Fruit fly (Drosophila melanogaster) whole organism, embryonic: ENCODE results near the gene Ilp5.

Experiments
- Abd-B ChIP-seq: fragments of 200-800 bp; sonication (Bioruptor generic); optimal IDR thresholded peaks from 2 replicates; lab custom pipeline; 2018; ENCODE audit warnings: missing biosample characterization, mild to moderate bottlenecking, missing genetic modification characterization, moderate library complexity
- Blimp-1 ChIP-seq: fragments of 200-800 bp; sonication (Bioruptor generic); optimal IDR thresholded peaks from 3 replicates; lab custom pipeline; 2018; ENCODE audit warnings: missing biosample characterization, missing genetic modification characterization, mild to moderate bottlenecking, moderate library complexity, missing genetic modification reagents
- Bteb2 ChIP-seq: fragments of 200-800 bp; sonication (Bioruptor generic); optimal IDR thresholded peaks from 2 replicates; lab custom pipeline; 2016; ENCODE audit warnings: missing biosample characterization, missing genetic modification characterization
- CG10565 ChIP-seq: fragments of 200-800 bp; sonication (Bioruptor generic); optimal IDR thresholded peaks from 3 replicates; lab custom pipeline; 2016; ENCODE audit warnings: missing biosample characterization, mild to moderate bottlenecking, missing genetic modification characterization
- CG10979 ChIP-seq: fragments of 200-800 bp; sonication (Bioruptor generic); optimal IDR thresholded peaks from 2 replicates; lab custom pipeline; 2018; ENCODE audit warnings: missing biosample characterization, mild to moderate bottlenecking, missing genetic modification characterization, moderate library complexity
- CG11093 ChIP-seq: fragments of 200-800 bp; sonication (Bioruptor generic); IDR thresholded peaks from 3 replicates; pipeline ENCODE4 v1.3.6; 2022; ENCODE audit warnings: missing biosample characterization, missing genetic modification characterization
- CG12104 ChIP-seq: fragments of 200-800 bp; sonication (Bioruptor generic); optimal IDR thresholded peaks from 3 replicates; lab custom pipeline; 2016; ENCODE audit warnings: missing biosample characterization, missing genetic modification characterization
- CG13123 ChIP-seq: fragments of 200-800 bp; sonication (Bioruptor generic); optimal IDR thresholded peaks from 2 replicates; lab custom pipeline; 2016; ENCODE audit warnings: missing biosample characterization, missing genetic modification characterization
- CG13894 ChIP-seq: fragments of 200-800 bp; sonication (Bioruptor generic); optimal IDR thresholded peaks from 3 replicates; lab custom pipeline; 2018; ENCODE audit warnings: missing biosample characterization, mild to moderate bottlenecking, missing genetic modification characterization, moderate library complexity
- CG14710 ChIP-seq: fragments of 200-800 bp; sonication (Bioruptor generic); optimal IDR thresholded peaks from 3 replicates; lab custom pipeline; 2019; ENCODE audit warnings: missing biosample characterization, mild to moderate bottlenecking, missing genetic modification characterization, moderate library complexity
- CG14860 ChIP-seq: fragments of 200-800 bp; sonication (Bioruptor generic); IDR thresholded peaks from 3 replicates; pipeline ENCODE4 v1.3.6; 2022; ENCODE audit warnings: missing biosample characterization, missing genetic modification characterization; ENCODE audit not compliant: partially characterized antibody
- CG14965 ChIP-seq: fragments of 200-800 bp; sonication (Bioruptor generic); optimal IDR thresholded peaks from 2 replicates; lab custom pipeline; 2016; ENCODE audit warnings: missing biosample characterization, missing genetic modification characterization, borderline replicate concordance
- CG17186 ChIP-seq: fragments of 200-800 bp; sonication (Bioruptor generic); optimal IDR thresholded peaks from 3 replicates; lab custom pipeline; 2017; ENCODE audit warnings: missing biosample characterization, missing genetic modification reagents, missing genetic modification characterization
- CG1792 ChIP-seq: fragments of 200-800 bp; sonication (Bioruptor generic); optimal IDR thresholded peaks from 2 replicates; lab custom pipeline; 2016; ENCODE audit warnings: missing biosample characterization, missing genetic modification characterization
- CG2199 ChIP-seq: fragments of 200-800 bp; sonication (Bioruptor generic); IDR thresholded peaks from 3 replicates; pipeline ENCODE4 v1.3.6; 2022; ENCODE audit warnings: missing biosample characterization, missing genetic modification characterization
- CG30403 ChIP-seq: fragments of 200-800 bp; sonication (Bioruptor generic); optimal IDR thresholded peaks from 3 replicates; lab custom pipeline; 2016; ENCODE audit warnings: missing biosample characterization, missing genetic modification characterization
- CG3407 ChIP-seq: fragments of 200-800 bp; sonication (Bioruptor generic); optimal IDR thresholded peaks from 2 replicates; lab custom pipeline; 2018; ENCODE audit warnings: missing biosample characterization, mild to moderate bottlenecking, missing genetic modification characterization
- CG3838 ChIP-seq: fragments of 200-800 bp; sonication (Bioruptor generic); optimal IDR thresholded peaks from 3 replicates; lab custom pipeline; 2016; ENCODE audit warnings: missing biosample characterization, missing genetic modification characterization
- CG43689 ChIP-seq: fragments of 200-800 bp; sonication (Bioruptor generic); IDR thresholded peaks from 2 replicates; pipeline ENCODE4 v1.3.6; 2022; ENCODE audit warnings: missing biosample characterization, missing genetic modification characterization
- CG5245 ChIP-seq: fragments of 200-800 bp; sonication (Bioruptor generic); optimal IDR thresholded peaks from 3 replicates; lab custom pipeline; 2016; ENCODE audit warnings: missing biosample characterization, missing genetic modification characterization
- CG7372 ChIP-seq: fragments of 200-800 bp; sonication (Bioruptor generic); IDR thresholded peaks from 2 replicates; pipeline ENCODE4 v1.3.6; 2022; ENCODE audit warnings: missing biosample characterization, missing genetic modification characterization
- CG7745 ChIP-seq: fragments of 200-800 bp; sonication (Bioruptor generic); optimal IDR thresholded peaks from 2 replicates; lab custom pipeline; 2018; ENCODE audit warnings: missing biosample characterization, mild to moderate bottlenecking, missing genetic modification characterization, moderate library complexity
- CG7928 ChIP-seq: fragments of 200-800 bp; sonication (Bioruptor generic); optimal IDR thresholded peaks from 2 replicates; lab custom pipeline; 2017; ENCODE audit warnings: missing biosample characterization, mild to moderate bottlenecking, missing genetic modification characterization
- CkIIα-i1 ChIP-seq: fragments of 200-800 bp; sonication (Bioruptor generic); IDR thresholded peaks from 2 replicates; pipeline ENCODE4 v1.3.6; 2022; ENCODE audit warnings: missing biosample characterization, missing genetic modification characterization
- D19A ChIP-seq: fragments of 200-800 bp; optimal IDR thresholded peaks from 3 replicates; lab custom pipeline; 2019; ENCODE audit warnings: missing biosample characterization, mild to moderate bottlenecking, missing genetic modification characterization, moderate library complexity
- Dad ChIP-seq: fragments of 200-800 bp; sonication (Bioruptor generic); optimal IDR thresholded peaks from 3 replicates; lab custom pipeline; 2016; ENCODE audit warnings: missing biosample characterization, missing genetic modification characterization
- Dfd ChIP-seq, 2 experiments: fragments of >200 bp; optimal IDR thresholded peaks; 2 replicates each; lab custom pipeline; 2017; ENCODE audit warnings: missing biosample characterization in 2 of 2, missing genetic modification characterization in 2 of 2
- Drgx ChIP-seq: fragments of 200-800 bp; sonication (Bioruptor generic); IDR thresholded peaks from 2 replicates; pipeline ENCODE4 v1.3.6; 2022; ENCODE audit warnings: missing biosample characterization, missing genetic modification characterization
- Hand ChIP-seq: fragments of 200-800 bp; sonication (Bioruptor generic); optimal IDR thresholded peaks from 2 replicates; lab custom pipeline; 2017; ENCODE audit warnings: mild to moderate bottlenecking, missing biosample characterization, missing genetic modification reagents, missing genetic modification characterization
- Hr51 ChIP-seq, 2 experiments: fragments of 200-800 bp; sonication (Bioruptor generic); optimal IDR thresholded peaks; 2 replicates in 1 of 2; 3 replicates in 1 of 2; lab custom pipeline; 2016 to 2018; ENCODE audit warnings: missing biosample characterization in 2 of 2, missing genetic modification characterization in 2 of 2, mild to moderate bottlenecking in 1 of 2, moderate library complexity in 1 of 2
- Nf-YA ChIP-seq: fragments of 200-800 bp; sonication (Bioruptor generic); IDR thresholded peaks from 2 replicates; pipeline ENCODE4 v1.3.6; 2022; ENCODE audit warnings: missing biosample characterization, missing genetic modification characterization
- Oli ChIP-seq: fragments of 200-800 bp; sonication (Bioruptor generic); optimal IDR thresholded peaks from 2 replicates; lab custom pipeline; 2018; ENCODE audit warnings: missing biosample characterization, mild to moderate bottlenecking, missing genetic modification characterization, moderate library complexity
- Sin3A ChIP-seq: fragments of >200 bp; optimal IDR thresholded peaks from 2 replicates; lab custom pipeline; 2018
- Stat92E ChIP-seq, 3 experiments: fragments of >200 bp in 2 of 3; fragments of 200-800 bp in 1 of 3; sonication (Bioruptor generic) in 1 of 3; optimal IDR thresholded peaks; 2 replicates each; lab custom pipeline; 2017 to 2019; ENCODE audit warnings: missing biosample characterization in 3 of 3, missing genetic modification characterization in 3 of 3, mild to moderate bottlenecking in 1 of 3, moderate library complexity in 1 of 3
- Taf1 ChIP-seq: fragments of 200-800 bp; sonication (Bioruptor generic); IDR thresholded peaks from 2 replicates; pipeline ENCODE4 v1.3.6; 2022; ENCODE audit warnings: missing biosample characterization, missing genetic modification characterization
- Vsx1 ChIP-seq: fragments of 200-800 bp; sonication (Bioruptor generic); optimal IDR thresholded peaks from 2 replicates; lab custom pipeline; 2017; ENCODE audit warnings: missing biosample characterization, mild to moderate bottlenecking, missing genetic modification characterization, missing genetic modification reagents
- az2 ChIP-seq: fragments of 200-800 bp; sonication (Bioruptor generic); optimal IDR thresholded peaks from 3 replicates; lab custom pipeline; 2016; ENCODE audit warnings: missing biosample characterization, missing genetic modification characterization
- dati ChIP-seq: fragments of 200-800 bp; sonication (Bioruptor generic); IDR thresholded peaks from 2 replicates; pipeline ENCODE4 v1.3.6; 2022; ENCODE audit warnings: missing biosample characterization, missing genetic modification characterization
- fd3F ChIP-seq: fragments of 200-800 bp; sonication (Bioruptor generic); optimal IDR thresholded peaks from 2 replicates; lab custom pipeline; 2018; ENCODE audit warnings: missing biosample characterization, mild to moderate bottlenecking, missing genetic modification characterization, moderate library complexity
- fd64A ChIP-seq: fragments of 200-800 bp; sonication (Bioruptor generic); optimal IDR thresholded peaks from 3 replicates; lab custom pipeline; 2018; ENCODE audit warnings: missing biosample characterization, mild to moderate bottlenecking, missing genetic modification characterization
- grau ChIP-seq: fragments of 200-800 bp; optimal IDR thresholded peaks from 3 replicates; lab custom pipeline; 2019; ENCODE audit warnings: missing biosample characterization, mild to moderate bottlenecking, missing genetic modification characterization, moderate library complexity
- inv ChIP-seq: fragments of 200-800 bp; sonication (Bioruptor generic); IDR thresholded peaks from 2 replicates; pipeline ENCODE4 v1.3.6; 2022; ENCODE audit warnings: missing biosample characterization, missing genetic modification characterization; ENCODE audit not compliant: partially characterized antibody
- klu ChIP-seq: fragments of 200-800 bp; sonication (Bioruptor generic); IDR thresholded peaks from 2 replicates; pipeline ENCODE4 v1.3.6; 2022; ENCODE audit warnings: missing biosample characterization, missing genetic modification characterization
- luna ChIP-seq: fragments of 200-800 bp; sonication (Bioruptor generic); optimal IDR thresholded peaks from 2 replicates; lab custom pipeline; 2016; ENCODE audit warnings: missing biosample characterization, missing genetic modification characterization
- pita ChIP-seq: fragments of 200-800 bp; sonication (Bioruptor generic); optimal IDR thresholded peaks from 2 replicates; lab custom pipeline; 2017; ENCODE audit warnings: missing biosample characterization, mild to moderate bottlenecking, missing genetic modification characterization
- rib ChIP-seq: fragments of 200-800 bp; sonication (Bioruptor generic); IDR thresholded peaks from 2 replicates; pipeline ENCODE4 v1.3.6; 2022; ENCODE audit warnings: missing biosample characterization, missing genetic modification characterization
- run ChIP-seq: fragments of 200-800 bp; sonication (Bioruptor generic); optimal IDR thresholded peaks from 3 replicates; lab custom pipeline; 2018; ENCODE audit warnings: missing biosample characterization, mild to moderate bottlenecking, missing genetic modification characterization
- sisA ChIP-seq: fragments of 200-800 bp; sonication (Bioruptor generic); IDR thresholded peaks from 2 replicates; pipeline ENCODE4 v1.3.6; 2022; ENCODE audit warnings: missing biosample characterization, missing genetic modification characterization
- tup ChIP-seq: fragments of 200-800 bp; sonication (Bioruptor generic); optimal IDR thresholded peaks from 2 replicates; lab custom pipeline; 2016; ENCODE audit warnings: missing biosample characterization, mild to moderate bottlenecking, missing genetic modification characterization, moderate library complexity
- wdn ChIP-seq: fragments of 200-800 bp; sonication (Bioruptor generic); IDR thresholded peaks from 2 replicates; pipeline ENCODE4 v1.3.6; 2022; ENCODE audit warnings: missing biosample characterization, missing genetic modification characterization
- zf30C ChIP-seq: fragments of 200-800 bp; sonication (Bioruptor generic); optimal IDR thresholded peaks from 3 replicates; lab custom pipeline; 2018; ENCODE audit warnings: missing biosample characterization, mild to moderate bottlenecking, missing genetic modification characterization

Ilp5 gene

dm6 chr3L:9836524-9837047 is 12.9 kb upstream of the Ilp5 start, which contains the start of gene I-2 (continued):
- TF ChIP-seq Bteb2 (GFP tag; lab: Kevin White, UChicago) (no peak), CG5245 (no peak), CG30403 (GFP tag; lab: Kevin White, UChicago) (no peak), wdn (GFP tag; lab: Robert Waterston, UW) (no peak), CG1792 (GFP tag; lab: Kevin White, UChicago) (no peak), Drgx (GFP tag; lab: Robert Waterston, UW) (no peak), CG11093 (GFP tag; lab: Robert Waterston, UW) (no peak), CG10979 (tag; lab: Kevin White, UChicago) (no peak), CG13123 (GFP tag; lab: Kevin White, UChicago) (no peak), rib (no peak), zf30C (GFP tag; lab: Kevin White, UChicago) (no peak), CG14965 (GFP tag; lab: Kevin White, UChicago) (no peak), CG3407 (GFP tag; lab: Kevin White, UChicago) (no peak), CG14710 (tag; lab: Kevin White, UChicago) (peak; percentile 59), Stat92E (GFP tag; optimal IDR thresholded peaks at IDR 0.05; lab: Kevin White, UChicago) (no peak), fd64A (GFP tag; lab: Kevin White, UChicago) (no peak), dati (GFP tag; lab: Robert Waterston, UW) (no peak), CG7928 (GFP tag; lab: Kevin White, UChicago) (no peak), pita (peak; percentile 45), grau (tag; lab: Kevin White, UChicago) (peak; percentile 34), Dfd (GFP tag; optimal IDR thresholded peaks at IDR 0.05; lab: Kevin White, UChicago) (no peak), D19A (tag; lab: Kevin White, UChicago) (no peak), luna (GFP tag; lab: Kevin White, UChicago) (no peak), Nf-YA (GFP tag; lab: Robert Waterston, UW) (no peak), CG7745 (tag; lab: Kevin White, UChicago) (no peak), Hand (GFP tag; lab: Kevin White, UChicago) (no peak), Blimp-1 (GFP tag; lab: Kevin White, UChicago) (no peak), CG2199 (no peak), klu (GFP tag; lab: Robert Waterston, UW) (no peak), CG43689 (GFP tag; lab: Robert Waterston, UW) (no peak), CG14860 (GFP tag; lab: Robert Waterston, UW) (peak; percentile 72), Abd-B (GFP tag; lab: Kevin White, UChicago) (no peak), CG12104 (GFP tag; lab: Kevin White, UChicago) (no peak), tup (GFP tag; lab: Kevin White, UChicago) (no peak), Taf1 (GFP tag; lab: Robert Waterston, UW) (no peak), CkIIα-i1 (GFP tag; lab: Robert Waterston, UW) (no peak), run (tag; lab: Kevin White, UChicago) (no peak), Oli (tag; lab: Kevin White, UChicago) (no peak), az2 (GFP tag; lab: Kevin White, UChicago) (no peak), CG13894 (tag; lab: Kevin White, UChicago) (no peak), CG3838 (GFP tag; lab: Kevin White, UChicago) (no peak), inv (GFP tag; lab: Robert Waterston, UW) (peak; percentile 63), CG10565 (GFP tag; lab: Kevin White, UChicago) (no peak), Hr51 (GFP tag; optimal IDR thresholded peaks at IDR 0.05; lab: Kevin White, UChicago) (no peak), CG7372 (GFP tag; lab: Robert Waterston, UW) (no peak), Sin3A (lab: Kevin White, UChicago) (peak; percentile 15), sisA (no peak), Dad (GFP tag; lab: Kevin White, UChicago) (no peak), fd3F (no peak), Vsx1 (GFP tag; lab: Kevin White, UChicago) (no peak), CG17186 (GFP tag; lab: Kevin White, UChicago) (peak; percentile 90)
